Fruit fly (Drosophila melanogaster) whole organism, embryonic: ENCODE data around the gene CG13096.
A peak's percentile ranks its signal among the peaks of the same experiment; 100 is the strongest.

ENCODE experiments used
- ATbp ChIP-seq: fragments of 200-800 bp; sonication (Bioruptor generic); optimal IDR thresholded peaks from 2 replicates; lab custom pipeline; 2017; ENCODE audit warnings: missing biosample characterization, mild to moderate bottlenecking, missing genetic modification characterization, missing genetic modification reagents
- Abd-B ChIP-seq: fragments of 200-800 bp; sonication (Bioruptor generic); optimal IDR thresholded peaks from 2 replicates; lab custom pipeline; 2018; ENCODE audit warnings: missing biosample characterization, mild to moderate bottlenecking, missing genetic modification characterization, moderate library complexity
- Ada2b ChIP-seq: fragments of 200-800 bp; sonication (Bioruptor generic); IDR thresholded peaks from 2 replicates; pipeline ENCODE4 v1.3.6; 2022; ENCODE audit warnings: missing biosample characterization, missing genetic modification characterization
- Adf1 ChIP-seq: fragments of 200-800 bp; sonication (Bioruptor generic); IDR thresholded peaks from 2 replicates; pipeline ENCODE4 v1.3.6; 2022; ENCODE audit warnings: missing biosample characterization, missing genetic modification characterization
- CG10366 ChIP-seq: fragments of 200-800 bp; sonication (Bioruptor generic); IDR thresholded peaks from 2 replicates; pipeline ENCODE4 v1.3.6; 2022; ENCODE audit warnings: missing biosample characterization, missing genetic modification characterization
- CG10959 ChIP-seq: fragments of 200-800 bp; sonication (Bioruptor generic); IDR thresholded peaks from 2 replicates; pipeline ENCODE4 v1.3.6; 2022; ENCODE audit warnings: missing biosample characterization, missing genetic modification characterization
- CG11456 ChIP-seq: fragments of 200-800 bp; sonication (Bioruptor generic); IDR thresholded peaks from 3 replicates; pipeline ENCODE4 v1.3.6; 2022; ENCODE audit warnings: missing biosample characterization, missing genetic modification characterization
- CG12071 ChIP-seq: fragments of 200-800 bp; sonication (Bioruptor generic); optimal IDR thresholded peaks from 3 replicates; lab custom pipeline; 2018; ENCODE audit warnings: missing biosample characterization, mild to moderate bottlenecking, missing genetic modification characterization
- CG13296 ChIP-seq: fragments of 200-800 bp; sonication (Bioruptor generic); optimal IDR thresholded peaks from 3 replicates; lab custom pipeline; 2018; ENCODE audit warnings: missing biosample characterization, mild to moderate bottlenecking, missing genetic modification characterization
- CG13624 ChIP-seq: fragments of 200-800 bp; sonication (Bioruptor generic); optimal IDR thresholded peaks from 2 replicates; lab custom pipeline; 2016; ENCODE audit warnings: missing biosample characterization, missing genetic modification characterization
- CG13894 ChIP-seq: fragments of 200-800 bp; sonication (Bioruptor generic); optimal IDR thresholded peaks from 3 replicates; lab custom pipeline; 2018; ENCODE audit warnings: missing biosample characterization, mild to moderate bottlenecking, missing genetic modification characterization, moderate library complexity
- CG16863 ChIP-seq: fragments of 200-800 bp; sonication (Bioruptor generic); optimal IDR thresholded peaks from 3 replicates; lab custom pipeline; 2016; ENCODE audit warnings: missing biosample characterization, missing genetic modification characterization
- CG18619 ChIP-seq: fragments of 200-800 bp; sonication (Bioruptor generic); optimal IDR thresholded peaks from 3 replicates; lab custom pipeline; 2017; ENCODE audit warnings: missing biosample characterization, mild to moderate bottlenecking, missing genetic modification characterization
- CG2875 ChIP-seq: fragments of 200-800 bp; sonication (Bioruptor generic); optimal IDR thresholded peaks from 2 replicates; lab custom pipeline; 2017; ENCODE audit warnings: missing biosample characterization, mild to moderate bottlenecking, missing genetic modification characterization, missing genetic modification reagents
- CG42726 ChIP-seq: fragments of 200-800 bp; sonication (Bioruptor generic); IDR thresholded peaks from 2 replicates; pipeline ENCODE4 v1.3.6; 2022; ENCODE audit warnings: missing biosample characterization, missing genetic modification characterization; ENCODE audit not compliant: partially characterized antibody
- CG6689 ChIP-seq: fragments of 200-800 bp; sonication (Bioruptor generic); IDR thresholded peaks from 2 replicates; pipeline ENCODE4 v1.3.6; 2022; ENCODE audit warnings: missing biosample characterization, missing genetic modification characterization
- CG9797 ChIP-seq: fragments of 200-800 bp; sonication (Bioruptor generic); optimal IDR thresholded peaks from 3 replicates; lab custom pipeline; 2018; ENCODE audit warnings: missing biosample characterization, mild to moderate bottlenecking, missing genetic modification characterization
- E2f1 ChIP-seq: fragments of 200-800 bp; sonication (Bioruptor generic); IDR thresholded peaks from 2 replicates; pipeline ENCODE4 v1.3.6; 2022; ENCODE audit warnings: missing biosample characterization, missing genetic modification characterization
- Ets65A ChIP-seq: fragments of 200-800 bp; sonication (Bioruptor generic); peaks from one replicate; lab custom pipeline; 2016; ENCODE audit warnings: missing biosample characterization, missing genetic modification characterization
- Fer3 ChIP-seq: fragments of 200-800 bp; sonication (Bioruptor generic); optimal IDR thresholded peaks from 2 replicates; lab custom pipeline; 2018; ENCODE audit warnings: missing biosample characterization, mild to moderate bottlenecking, missing genetic modification characterization, moderate library complexity
- Gsc ChIP-seq: fragments of 200-800 bp; sonication (Bioruptor generic); IDR thresholded peaks from 2 replicates; pipeline ENCODE4 v1.3.6; 2022; ENCODE audit warnings: missing biosample characterization, missing genetic modification characterization
- HLH4C ChIP-seq: fragments of 200-800 bp; sonication (Bioruptor generic); IDR thresholded peaks from 3 replicates; pipeline ENCODE4 v1.3.6; 2022; ENCODE audit warnings: missing biosample characterization, missing genetic modification characterization; ENCODE audit not compliant: partially characterized antibody
- HLHmδ ChIP-seq: fragments of 200-800 bp; sonication (Bioruptor generic); optimal IDR thresholded peaks from 2 replicates; lab custom pipeline; 2018; ENCODE audit warnings: missing biosample characterization, mild to moderate bottlenecking, missing genetic modification characterization, moderate library complexity
- Hey ChIP-seq: fragments of 200-800 bp; sonication (Bioruptor generic); optimal IDR thresholded peaks from 3 replicates; lab custom pipeline; 2018; ENCODE audit warnings: missing biosample characterization, mild to moderate bottlenecking, missing genetic modification characterization
- Mrtf ChIP-seq: fragments of 200-800 bp; sonication (Bioruptor generic); IDR thresholded peaks from 3 replicates; pipeline ENCODE4 v1.3.6; 2022; ENCODE audit warnings: missing biosample characterization, missing genetic modification characterization
- Nf-YB ChIP-seq: fragments of 200-800 bp; sonication (Bioruptor generic); optimal IDR thresholded peaks from 3 replicates; lab custom pipeline; 2019; ENCODE audit warnings: missing biosample characterization, mild to moderate bottlenecking, missing genetic modification characterization, moderate library complexity
- Nf-YC ChIP-seq: fragments of 200-800 bp; optimal IDR thresholded peaks from 3 replicates; lab custom pipeline; 2019; ENCODE audit warnings: missing biosample characterization, mild to moderate bottlenecking, missing genetic modification characterization, moderate library complexity
- NfI ChIP-seq: fragments of 200-800 bp; sonication (Bioruptor generic); optimal IDR thresholded peaks from 3 replicates; lab custom pipeline; 2018; ENCODE audit warnings: missing biosample characterization, mild to moderate bottlenecking, missing genetic modification characterization, moderate library complexity
- Opbp ChIP-seq: fragments of 200-800 bp; sonication (Bioruptor generic); IDR thresholded peaks from 3 replicates; pipeline ENCODE4 v1.3.6; 2022; ENCODE audit warnings: missing biosample characterization, missing genetic modification characterization; ENCODE audit not compliant: partially characterized antibody
- Sin3A ChIP-seq: fragments of >200 bp; optimal IDR thresholded peaks from 2 replicates; lab custom pipeline; 2018
- Six4 ChIP-seq: fragments of 200-800 bp; sonication (Bioruptor generic); optimal IDR thresholded peaks from 2 replicates; lab custom pipeline; 2016; ENCODE audit warnings: missing biosample characterization, missing genetic modification characterization
- Taf1 ChIP-seq: fragments of 200-800 bp; sonication (Bioruptor generic); IDR thresholded peaks from 2 replicates; pipeline ENCODE4 v1.3.6; 2022; ENCODE audit warnings: missing biosample characterization, missing genetic modification characterization
- ac ChIP-seq: fragments of 200-800 bp; sonication (Bioruptor generic); optimal IDR thresholded peaks from 3 replicates; lab custom pipeline; 2017; ENCODE audit warnings: missing biosample characterization, mild to moderate bottlenecking, missing genetic modification characterization
- bcd ChIP-seq: fragments of 200-800 bp; sonication (Bioruptor generic); optimal IDR thresholded peaks from 2 replicates; lab custom pipeline; 2017; ENCODE audit warnings: missing biosample characterization, mild to moderate bottlenecking, missing genetic modification characterization
- crp ChIP-seq, 2 experiments: fragments of 200-800 bp; sonication (Bioruptor generic); optimal IDR thresholded peaks; 2 replicates in 1 of 2; 3 replicates in 1 of 2; lab custom pipeline; 2017; ENCODE audit warnings: missing biosample characterization in 2 of 2, missing genetic modification characterization in 2 of 2, mild to moderate bottlenecking in 1 of 2, moderate library complexity in 1 of 2
- disco-r ChIP-seq: fragments of 200-800 bp; sonication (Bioruptor generic); optimal IDR thresholded peaks from 2 replicates; lab custom pipeline; 2016; ENCODE audit warnings: missing biosample characterization, missing genetic modification characterization
- en ChIP-seq: fragments of 200-800 bp; sonication (Bioruptor generic); optimal IDR thresholded peaks from 2 replicates; lab custom pipeline; 2016; ENCODE audit warnings: missing biosample characterization, missing genetic modification characterization
- ind ChIP-seq: fragments of 200-800 bp; sonication (Bioruptor generic); optimal IDR thresholded peaks from 3 replicates; lab custom pipeline; 2016; ENCODE audit warnings: missing biosample characterization, missing genetic modification characterization
- inv ChIP-seq: fragments of 200-800 bp; sonication (Bioruptor generic); IDR thresholded peaks from 2 replicates; pipeline ENCODE4 v1.3.6; 2022; ENCODE audit warnings: missing biosample characterization, missing genetic modification characterization; ENCODE audit not compliant: partially characterized antibody
- lbe ChIP-seq: fragments of 200-800 bp; sonication (Bioruptor generic); optimal IDR thresholded peaks from 2 replicates; lab custom pipeline; 2016; ENCODE audit warnings: missing biosample characterization, mild to moderate bottlenecking, missing genetic modification characterization
- pfk ChIP-seq: fragments of 200-800 bp; sonication (Bioruptor generic); optimal IDR thresholded peaks from 2 replicates; lab custom pipeline; 2018; ENCODE audit warnings: missing biosample characterization, mild to moderate bottlenecking, missing genetic modification characterization, moderate library complexity
- pho ChIP-seq: fragments of 200-800 bp; sonication (Bioruptor generic); optimal IDR thresholded peaks from 2 replicates; lab custom pipeline; 2016; ENCODE audit warnings: missing biosample characterization, missing genetic modification characterization
- run ChIP-seq: fragments of 200-800 bp; sonication (Bioruptor generic); optimal IDR thresholded peaks from 3 replicates; lab custom pipeline; 2018; ENCODE audit warnings: missing biosample characterization, mild to moderate bottlenecking, missing genetic modification characterization
- sc ChIP-seq, 3 experiments: fragments of >200 bp in 2 of 3; fragments of 200-800 bp in 1 of 3; sonication (Bioruptor generic) in 1 of 3; optimal IDR thresholded peaks; 2 replicates in 2 of 3; 3 replicates in 1 of 3; lab custom pipeline; 2017; ENCODE audit warnings: mild to moderate bottlenecking in 1 of 3, missing biosample characterization in 1 of 3, missing genetic modification characterization in 1 of 3, missing genetic modification reagents in 1 of 3
- sens ChIP-seq: fragments of 200-800 bp; sonication (Bioruptor generic); peaks from one replicate; lab custom pipeline; 2016; ENCODE audit warnings: missing biosample characterization, missing genetic modification characterization
- sisA ChIP-seq: fragments of 200-800 bp; sonication (Bioruptor generic); IDR thresholded peaks from 2 replicates; pipeline ENCODE4 v1.3.6; 2022; ENCODE audit warnings: missing biosample characterization, missing genetic modification characterization
- slou ChIP-seq: fragments of 200-800 bp; sonication (Bioruptor generic); optimal IDR thresholded peaks from 3 replicates; lab custom pipeline; 2016; ENCODE audit warnings: missing biosample characterization, missing genetic modification characterization
- sug ChIP-seq: fragments of 200-800 bp; optimal IDR thresholded peaks from 2 replicates; lab custom pipeline; 2019; ENCODE audit warnings: missing biosample characterization, mild to moderate bottlenecking, missing genetic modification characterization, moderate library complexity
- zen2 ChIP-seq: fragments of 200-800 bp; sonication (Bioruptor generic); IDR thresholded peaks from 3 replicates; pipeline ENCODE4 v1.3.6; 2022; ENCODE audit warnings: missing biosample characterization, missing genetic modification characterization; ENCODE audit not compliant: partially characterized antibody

The CG13096 gene

DNA sequence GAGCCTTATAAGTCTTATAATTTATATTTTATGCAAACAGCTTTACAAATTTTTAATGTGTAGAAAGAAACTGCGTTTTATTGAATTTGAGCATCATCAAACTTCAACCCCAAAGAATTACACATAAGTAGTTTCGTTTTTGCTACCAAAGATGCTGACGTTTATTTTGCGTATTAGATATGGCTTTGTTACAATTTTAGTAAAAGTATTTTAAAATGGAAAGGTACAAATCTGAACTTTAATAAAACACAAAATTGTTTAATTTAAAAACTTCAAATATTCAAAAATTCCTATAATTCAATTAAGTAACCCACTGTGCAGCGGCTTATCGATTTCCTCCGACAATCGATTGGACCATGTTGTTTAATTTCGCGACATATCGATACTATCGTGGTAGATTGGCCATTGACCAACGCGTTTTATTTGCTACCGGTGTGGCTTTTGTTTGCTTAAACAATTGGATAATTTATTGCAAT lies 47.5 kb downstream of the CG13096 start, which contains the start of gene prg (continued):
- TF ChIP-seq HLH4C (GFP tag; lab: Robert Waterston, UW) (peak; percentile 97), zen2 (GFP tag; lab: Robert Waterston, UW) (peak; percentile 98), slou (peak; percentile 72), Nf-YC (tag; lab: Kevin White, UChicago) (peak; percentile 70), CG12071 (GFP tag; lab: Kevin White, UChicago) (no peak), NfI (peak; percentile 74), Hey (tag; lab: Kevin White, UChicago) (no peak), CG13894 (tag; lab: Kevin White, UChicago) (peak; percentile 53), Abd-B (GFP tag; lab: Kevin White, UChicago) (peak; percentile 52), Nf-YB (GFP tag; lab: Kevin White, UChicago) (peak; percentile 38), Six4 (GFP tag; lab: Kevin White, UChicago) (peak; percentile 26), sisA (GFP tag; lab: Robert Waterston, UW) (peak; percentile 23; the same call in 1 of the 2 replicates), ATbp (GFP tag; lab: Kevin White, UChicago) (peak; percentile 16), pfk (GFP tag; lab: Kevin White, UChicago) (no peak), CG10366 (GFP tag; lab: Robert Waterston, UW) (peak; percentile 47), CG13296 (GFP tag; lab: Kevin White, UChicago) (peak; percentile 75), Mrtf (GFP tag; lab: Robert Waterston, UW) (no peak; the same call in 2 of the 3 replicates), ind (GFP tag; lab: Kevin White, UChicago) (peak; percentile 43), Ada2b (GFP tag; lab: Robert Waterston, UW) (peak; percentile 67), Adf1 (GFP tag; lab: Robert Waterston, UW) (no peak; the same call in 1 of the 2 replicates), lbe (GFP tag; lab: Kevin White, UChicago) (peak; percentile 64), Taf1 (peak; percentile 52), sug (tag; lab: Kevin White, UChicago) (peak; percentile 68), sens (GFP tag; lab: Kevin White, UChicago) (peak; percentile 97), Fer3 (tag; lab: Kevin White, UChicago) (peak; percentile 66), CG18619 (GFP tag; lab: Kevin White, UChicago) (peak; percentile 52), CG13624 (GFP tag; lab: Kevin White, UChicago) (peak; percentile 66), CG2875 (no peak), disco-r (GFP tag; lab: Kevin White, UChicago) (no peak), en (GFP tag; lab: Kevin White, UChicago) (peak; percentile 22), Ets65A (GFP tag; lab: Kevin White, UChicago) (peak; percentile 95), bcd (GFP tag; lab: Kevin White, UChicago) (peak; percentile 47), E2f1 (GFP tag; lab: Robert Waterston, UW) (peak; percentile 35; the same call in 1 of the 2 replicates), CG6689 (GFP tag; lab: Robert Waterston, UW) (peak; percentile 51; the same call in 1 of the 2 replicates), CG9797 (GFP tag; lab: Kevin White, UChicago) (no peak), Opbp (GFP tag; lab: Robert Waterston, UW) (peak; percentile 96), Sin3A (lab: Kevin White, UChicago) (no peak), ac (GFP tag; lab: Kevin White, UChicago) (no peak), CG16863 (GFP tag; lab: Kevin White, UChicago) (peak; percentile 67), HLHmδ (GFP tag; lab: Kevin White, UChicago) (no peak), CG42726 (peak; percentile 95), Gsc (GFP tag; lab: Robert Waterston, UW) (no peak), pho (GFP tag; lab: Kevin White, UChicago) (peak; percentile 78), crp (GFP tag; optimal IDR thresholded peaks at IDR 0.05; lab: Kevin White, UChicago) (peak in 1 of 2 experiments; percentile 38), CG11456 (GFP tag; lab: Robert Waterston, UW) (peak; percentile 72; the same call in 2 of the 3 replicates), run (tag; lab: Kevin White, UChicago) (peak; percentile 8), CG10959 (GFP tag; lab: Robert Waterston, UW) (no peak), sc (optimal IDR thresholded peaks at IDR 0.05; lab: Kevin White, UChicago) (no peak), sc (GFP tag; optimal IDR thresholded peaks at IDR 0.05; lab: Kevin White, UChicago) (peak; percentile 24), inv (GFP tag; lab: Robert Waterston, UW) (peak; percentile 90)
